Fruit fly (Drosophila melanogaster): ENCODE results near the gene crp.

crp gene

DNA sequence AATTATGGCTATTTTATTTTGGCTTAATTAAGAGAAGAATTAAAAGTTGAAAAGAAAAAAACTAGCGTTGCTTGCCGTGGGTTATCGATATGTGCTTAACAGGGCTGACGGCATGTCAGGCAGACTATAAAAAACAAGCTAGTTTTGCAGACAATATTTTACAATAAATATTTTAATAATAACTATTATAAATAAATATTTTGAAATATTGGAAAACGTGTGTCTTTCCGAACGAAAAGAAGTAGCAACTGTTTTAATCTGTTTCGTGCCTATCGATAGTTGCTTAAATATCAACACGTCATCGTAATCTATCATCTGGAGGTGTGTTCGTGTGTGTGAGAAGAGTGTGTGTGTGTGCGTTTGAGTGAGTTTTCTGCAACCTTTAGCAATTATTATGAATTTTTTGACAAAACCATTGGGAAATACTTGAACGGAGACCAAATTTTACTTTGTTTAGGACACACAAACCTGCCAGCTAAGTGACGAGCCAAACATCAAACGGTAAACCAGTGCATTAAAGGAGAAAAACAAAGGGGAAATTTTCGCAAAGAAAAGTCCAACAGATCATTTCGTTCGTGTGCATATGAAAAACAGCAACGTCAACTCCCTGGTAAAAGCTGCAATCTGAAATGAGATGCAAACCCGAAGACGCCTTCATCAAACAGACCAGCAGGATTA, 19.6 kb upstream of the crp start, which contains the start of the genes CG5861 and Syx5 (continued):
- TF ChIP-seq CG8089 (GFP tag; optimal IDR thresholded peaks at IDR 0.05) (no peak), Trl (optimal IDR thresholded peaks at IDR 0.05) (no peak), Trl (GFP tag; optimal IDR thresholded peaks at IDR 0.05) (no peak), Dip2 (GFP tag; IDR thresholded peaks at IDR 0.05) (no peak), tio (GFP tag; optimal IDR thresholded peaks at IDR 0.05) (no peak), CG33557 (GFP tag; optimal IDR thresholded peaks at IDR 0.05) (peak; percentile 59), run (tag; optimal IDR thresholded peaks at IDR 0.05) (no peak), CG1529 (GFP tag; optimal IDR thresholded peaks at IDR 0.05) (peak; percentile 1), CG6254 (GFP tag; optimal IDR thresholded peaks at IDR 0.05) (no peak), luna (GFP tag; optimal IDR thresholded peaks at IDR 0.05) (no peak), gcm (GFP tag; optimal IDR thresholded peaks at IDR 0.05) (peak; percentile 68), sisA (GFP tag; IDR thresholded peaks at IDR 0.05) (peak; percentile 46), CG10654 (GFP tag; optimal IDR thresholded peaks at IDR 0.05) (peak; percentile 44), peb (GFP tag; IDR thresholded peaks at IDR 0.05) (no peak), crp (GFP tag; optimal IDR thresholded peaks at IDR 0.05) (peak in 1 of 2 experiments; percentile 75), mld (GFP tag; IDR thresholded peaks at IDR 0.05; ENCODE audit: partially characterized antibody) (peak; percentile 71; the same call in 2 of the 3 replicates), D (optimal IDR thresholded peaks at IDR 0.05) (no peak), D (GFP tag; optimal IDR thresholded peaks at IDR 0.05) (no peak), Ravus (GFP tag; IDR thresholded peaks at IDR 0.05) (no peak), CG6765 (GFP tag; optimal IDR thresholded peaks at IDR 0.05) (peak; percentile 17), C15 (GFP tag; IDR thresholded peaks at IDR 0.05) (no peak), Hr78 (GFP tag; optimal IDR thresholded peaks at IDR 0.05) (peak in 1 of 2 experiments; percentile 18), CG4617 (GFP tag; optimal IDR thresholded peaks at IDR 0.05; ENCODE audit: borderline replicate concordance) (peak; percentile 61), CG9215 (GFP tag; IDR thresholded peaks at IDR 0.05) (no peak; the same call in 1 of the 2 replicates), ttk (GFP tag; IDR thresholded peaks at IDR 0.05) (no peak), TFAM (GFP tag; optimal IDR thresholded peaks at IDR 0.05) (no peak), CG9727 (GFP tag; optimal IDR thresholded peaks at IDR 0.05) (peak; percentile 45), CG12744 (GFP tag; optimal IDR thresholded peaks at IDR 0.05) (no peak), CG6654 (GFP tag; optimal IDR thresholded peaks at IDR 0.05) (no peak), kni (GFP tag; optimal IDR thresholded peaks at IDR 0.05) (no peak), Oaz (GFP tag; IDR thresholded peaks at IDR 0.05) (no peak), CG31224 (GFP tag; IDR thresholded peaks at IDR 0.05) (peak; percentile 39; the same call in 1 of the 2 replicates), CG8388 (GFP tag; optimal IDR thresholded peaks at IDR 0.05) (peak; percentile 47), CG16779 (GFP tag; IDR thresholded peaks at IDR 0.05) (no peak), CG14050 (GFP tag; IDR thresholded peaks at IDR 0.05) (peak; percentile 17; the same call in 1 of the 3 replicates), CG18476 (GFP tag; optimal IDR thresholded peaks at IDR 0.05) (no peak), Dp (GFP tag; optimal IDR thresholded peaks at IDR 0.05) (peak; percentile 35), ATbp (GFP tag; optimal IDR thresholded peaks at IDR 0.05) (no peak), CG6683 (GFP tag; optimal IDR thresholded peaks at IDR 0.05) (no peak), CG14710 (tag; optimal IDR thresholded peaks at IDR 0.05) (peak; percentile 78), CG32532 (GFP tag; IDR thresholded peaks at IDR 0.05) (peak; percentile 78; the same call in 1 of the 2 replicates), tap (tag; optimal IDR thresholded peaks at IDR 0.05) (peak; percentile 57), Ets97D (GFP tag; optimal IDR thresholded peaks at IDR 0.05) (peak; percentile 32), al (GFP tag; IDR thresholded peaks at IDR 0.05) (peak; percentile 60), CG18599 (GFP tag; optimal IDR thresholded peaks at IDR 0.05) (no peak), CG2889 (GFP tag; IDR thresholded peaks at IDR 0.05) (no peak), Med (GFP tag) (peak; percentile 48), nau (GFP tag; optimal IDR thresholded peaks at IDR 0.05) (peak; percentile 53), odd (GFP tag; optimal IDR thresholded peaks at IDR 0.05) (peak; percentile 16), MESR4 (GFP tag; optimal IDR thresholded peaks at IDR 0.05) (peak; percentile 66)

Measured in whole organism, embryonic.